Worm (Caenorhabditis elegans): Measurements from ENCODE around the gene F59F4.3.

ce11 chrX:15842492-15842891 is 4.9 kb downstream of the F59F4.3 start:
- TF ChIP-seq bed-2 (GFP tag; IDR thresholded peaks at IDR 0.05) (no peak), unc-62 (GFP tag; optimal IDR thresholded peaks at IDR 0.05) (peak; percentile 11), snpc-4 (GFP tag; optimal IDR thresholded peaks at IDR 0.05) (no peak), snpc-4 (tag; optimal IDR thresholded peaks at IDR 0.05) (peak in 2 of 4 experiments; percentile 21 to 41), die-1 (tag; optimal IDR thresholded peaks at IDR 0.05) (no peak), ztf-6 (GFP tag; IDR thresholded peaks at IDR 0.05) (no peak), F52B5.7 (tag; optimal IDR thresholded peaks at IDR 0.05) (no peak), B0261.1 (tag; optimal IDR thresholded peaks at IDR 0.05) (no peak), ccch-3 (GFP tag; optimal IDR thresholded peaks at IDR 0.05) (no peak), unc-130 (GFP tag; optimal IDR thresholded peaks at IDR 0.05) (no peak), dpff-1 (tag; optimal IDR thresholded peaks at IDR 0.05) (no peak), lsl-1 (GFP tag; optimal IDR thresholded peaks at IDR 0.05) (no peak), T26A5.8 (tag; optimal IDR thresholded peaks at IDR 0.05) (no peak), egl-44 (GFP tag; IDR thresholded peaks at IDR 0.05) (0 out of 2 replicates have a peak, but pooled peaks have one; percentile 22), mel-28 (tag; optimal IDR thresholded peaks at IDR 0.05; ENCODE audit: borderline replicate concordance) (no peak)
